Worm (Caenorhabditis elegans): ENCODE data around the gene F07C4.6.
A peak's percentile ranks its signal among the peaks of the same experiment; 100 is the strongest.

Gene F07C4.6

DNA sequence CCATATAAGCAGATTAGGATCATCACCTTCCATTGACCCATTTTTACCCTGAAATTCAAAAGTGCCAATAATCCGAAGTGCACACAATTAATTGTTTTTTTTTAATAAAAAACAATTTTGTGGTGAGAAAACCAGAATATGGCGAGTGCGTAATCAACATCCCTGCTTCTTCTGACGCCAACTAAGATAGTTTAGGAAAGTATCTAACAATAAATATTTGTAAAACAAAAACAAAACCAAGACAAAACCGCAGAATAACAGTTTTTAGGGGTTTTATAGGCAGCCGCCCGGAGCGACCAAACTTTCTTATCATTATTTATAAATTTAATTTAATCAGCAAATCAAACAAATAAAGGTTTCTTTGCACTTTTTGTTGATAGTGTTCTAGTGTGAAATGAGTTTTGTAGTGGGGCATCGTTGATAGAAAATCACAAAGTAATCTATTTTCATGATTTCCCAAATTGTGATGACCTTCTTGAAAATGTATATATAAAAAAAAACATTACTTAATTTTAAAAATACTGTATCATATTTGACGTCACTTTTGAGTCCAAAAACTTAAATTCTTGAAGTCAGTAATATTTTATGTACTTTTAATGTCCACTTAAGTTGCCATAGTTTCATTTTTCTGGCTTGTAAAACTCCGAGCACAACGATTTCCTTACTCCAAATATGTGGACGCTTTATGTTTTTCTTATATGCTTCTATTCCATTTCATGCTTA lies 16.8 kb upstream of the F07C4.6 start, which contains the start of the genes folt-3 and clec-214:
Gene folt-3, minus strand, starts transcription at position 51 of the 723 bp plus-strand sequence.
Gene clec-214, plus strand, starts transcription at position 673 of the 723 bp plus-strand sequence.
- TF ChIP-seq elt-2 (tag; optimal IDR thresholded peaks at IDR 0.05) = peak; percentile 32
- no peak for TF ChIP-seq aly-2 (tag; optimal IDR thresholded peaks at IDR 0.05)

DNA sequence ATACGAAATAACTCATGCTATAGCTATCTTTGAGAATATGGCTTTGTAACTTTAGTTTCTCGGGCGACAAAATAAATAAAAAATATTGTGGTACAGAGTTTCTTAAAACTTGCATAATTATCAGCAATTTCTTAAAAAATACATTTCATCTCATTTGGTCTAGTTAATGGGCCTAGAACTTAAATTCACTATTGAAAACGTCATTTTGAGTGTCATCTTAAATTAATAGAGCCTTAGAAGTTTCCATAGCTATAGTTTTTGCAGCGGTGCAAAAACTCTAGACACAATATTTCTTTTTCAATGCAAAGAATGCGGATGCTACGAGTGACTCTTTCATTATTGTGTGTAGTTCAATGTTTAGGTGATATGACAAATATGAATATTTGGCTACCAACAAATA lies 14.6 kb upstream of the F07C4.6 start, which contains the start of gene clec-215:
Gene clec-215, plus strand, starts transcription at position 301 of the 400 bp plus-strand sequence.
- no peak for TF ChIP-seq irx-1 (tag; optimal IDR thresholded peaks at IDR 0.05)
- no peak for TF ChIP-seq unc-130 (tag; optimal IDR thresholded peaks at IDR 0.05)
- no peak for TF ChIP-seq unc-86 (tag; optimal IDR thresholded peaks at IDR 0.05)
- no peak for TF ChIP-seq nhr-28 (tag; optimal IDR thresholded peaks at IDR 0.05)
- no peak for TF ChIP-seq swsn-7 (tag; optimal IDR thresholded peaks at IDR 0.05)
- TF ChIP-seq xbp-1 (tag; optimal IDR thresholded peaks at IDR 0.05) = no peak
- no peak for TF ChIP-seq nhr-76 (tag; optimal IDR thresholded peaks at IDR 0.05)
- TF ChIP-seq nhr-84 (tag; optimal IDR thresholded peaks at IDR 0.05) = no peak
- TF ChIP-seq elt-3 (tag; optimal IDR thresholded peaks at IDR 0.05) = no peak
- no peak for TF ChIP-seq pqm-1 (tag; optimal IDR thresholded peaks at IDR 0.05)
- no peak for TF ChIP-seq ceh-88 (GFP tag; IDR thresholded peaks at IDR 0.05)
- no peak for TF ChIP-seq nhr-77 (tag; optimal IDR thresholded peaks at IDR 0.05)

DNA sequence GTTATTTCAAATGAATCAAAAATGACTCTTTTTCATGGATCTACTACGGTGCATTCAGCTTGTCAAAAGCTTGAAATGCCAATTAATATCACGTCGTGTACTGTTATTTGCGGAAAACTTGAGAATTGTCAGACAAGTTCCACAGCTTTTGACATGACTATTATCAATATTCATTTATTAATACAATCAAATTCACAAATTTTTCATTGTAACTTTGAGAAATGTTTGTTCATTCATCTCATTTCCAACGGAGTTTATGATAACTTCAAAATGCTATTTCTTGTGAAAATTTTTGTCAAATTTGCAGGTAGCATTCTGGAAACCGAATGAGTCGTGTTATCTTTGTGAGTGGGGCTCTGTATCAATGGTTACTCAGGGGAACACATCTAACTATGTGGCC lies 8.5 kb upstream of the F07C4.6 start, which contains the start of gene C50E3.15:
Gene C50E3.15, plus strand, starts transcription at position 301 of the 400 bp plus-strand sequence.
- no peak for TF ChIP-seq C16A3.4 (tag; optimal IDR thresholded peaks at IDR 0.05)
- TF ChIP-seq snpc-4 (tag; optimal IDR thresholded peaks at IDR 0.05) = no peak
- TF ChIP-seq skn-1 (tag; optimal IDR thresholded peaks at IDR 0.05) = no peak
- no peak for TF ChIP-seq hlh-17 (GFP tag; optimal IDR thresholded peaks at IDR 0.05; ENCODE audit: borderline replicate concordance)
- TF ChIP-seq C04F5.9 (tag; optimal IDR thresholded peaks at IDR 0.05) = no peak
- no peak for TF ChIP-seq nhr-84 (tag; optimal IDR thresholded peaks at IDR 0.05)
- TF ChIP-seq grh-1 (GFP tag; IDR thresholded peaks at IDR 0.05) = no peak
- no peak for TF ChIP-seq rnt-1 (tag; optimal IDR thresholded peaks at IDR 0.05)
- TF ChIP-seq nhr-28 (tag; optimal IDR thresholded peaks at IDR 0.05) = no peak
- no peak for TF ChIP-seq swsn-7 (tag; optimal IDR thresholded peaks at IDR 0.05)
- TF ChIP-seq nhr-90 (tag; optimal IDR thresholded peaks at IDR 0.05; ENCODE audit: poor library complexity) = no peak
- no peak for TF ChIP-seq mab-9 (GFP tag; IDR thresholded peaks at IDR 0.05)
- TF ChIP-seq ces-1 (GFP tag; optimal IDR thresholded peaks at IDR 0.05) = no peak
- no peak for TF ChIP-seq aha-1 (tag; optimal IDR thresholded peaks at IDR 0.05)
- TF ChIP-seq elt-2 (tag; optimal IDR thresholded peaks at IDR 0.05) = no peak

ce11 chrV:7622011-7622465 lies 4.6 kb upstream of the F07C4.6 start, which contains the start of gene C50E3.12:
Gene C50E3.12 (minus strand): TSS chrV:7622061.
- TF ChIP-seq efl-1 (optimal IDR thresholded peaks at IDR 0.05) (no peak), efl-1 (GFP tag; optimal IDR thresholded peaks at IDR 0.05 in 1 of 2) (no peak), efl-3 (GFP tag; optimal IDR thresholded peaks at IDR 0.05) (no peak), nhr-28 (tag; optimal IDR thresholded peaks at IDR 0.05) (no peak), sup-37 (GFP tag; optimal IDR thresholded peaks at IDR 0.05) (no peak), egl-27 (tag; optimal IDR thresholded peaks at IDR 0.05) (no peak), irx-1 (tag; optimal IDR thresholded peaks at IDR 0.05) (no peak), ztf-4 (tag; optimal IDR thresholded peaks at IDR 0.05) (no peak), lsy-2 (tag; optimal IDR thresholded peaks at IDR 0.05) (no peak), lin-13 (GFP tag; optimal IDR thresholded peaks at IDR 0.05) (no peak), xbp-1 (tag; optimal IDR thresholded peaks at IDR 0.05) (no peak), elt-2 (tag; optimal IDR thresholded peaks at IDR 0.05) (no peak), C34B4.2 (tag; optimal IDR thresholded peaks at IDR 0.05) (no peak), snu-23 (GFP tag; optimal IDR thresholded peaks at IDR 0.05) (no peak), zag-1 (tag; optimal IDR thresholded peaks at IDR 0.05) (no peak), isw-1 (GFP tag; IDR thresholded peaks at IDR 0.05) (no peak), ama-1 (optimal IDR thresholded peaks at IDR 0.05) (no peak), pag-3 (tag; optimal IDR thresholded peaks at IDR 0.05; ENCODE audit: borderline replicate concordance, insufficient read depth) (no peak), ceh-8 (GFP tag; optimal IDR thresholded peaks at IDR 0.05) (no peak), nhr-76 (tag; optimal IDR thresholded peaks at IDR 0.05) (no peak), fkh-4 (tag; optimal IDR thresholded peaks at IDR 0.05; ENCODE audit: borderline replicate concordance) (no peak)

All from whole organism, L1 larva.